Worm (Caenorhabditis elegans) whole organism, L2 larva: ENCODE results near the gene fem-3.

ENCODE experiments used
- Y55F3AM.14 ChIP-seq: fragments of 200-800 bp; sonication (Bioruptor generic); optimal IDR thresholded peaks from 2 replicates; lab custom pipeline; 2018; ENCODE audit warnings: mild to moderate bottlenecking, missing genetic modification characterization, missing compliant biosample characterization
- ama-1 ChIP-seq: fragments of 150-350 bp; optimal IDR thresholded peaks from 2 replicates; lab custom pipeline; 2018; ENCODE audit warnings: inconsistent platforms
- ceh-82 ChIP-seq: fragments of 150-350 bp; optimal IDR thresholded peaks from 2 replicates; lab custom pipeline; 2014; ENCODE audit warnings: missing biosample characterization, missing genetic modification characterization
- nhr-11 ChIP-seq: fragments of 150-350 bp; optimal IDR thresholded peaks from 2 replicates; lab custom pipeline; 2014; ENCODE audit warnings: missing biosample characterization, missing genetic modification characterization
- nhr-25 ChIP-seq: fragments of 150-350 bp; sonication (generic microtip); optimal IDR thresholded peaks from 3 replicates; lab custom pipeline; 2014; ENCODE audit warnings: missing biosample characterization, missing genetic modification characterization
- unc-62 ChIP-seq: fragments of 150-350 bp; optimal IDR thresholded peaks from 2 replicates; lab custom pipeline; 2014; ENCODE audit warnings: missing biosample characterization, missing genetic modification reagents, missing genetic modification characterization

ce11 chrIV:9090538-9091195 lies 14.1 kb upstream of the fem-3 start:
- TF ChIP-seq ama-1 (lab: Kevin White, UChicago), result no peak
- no peak for TF ChIP-seq nhr-11 (tag; lab: Kevin White, UChicago)
- no peak for TF ChIP-seq unc-62 (GFP tag; lab: Kevin White, UChicago)
- TF ChIP-seq ceh-82 (tag; lab: Kevin White, UChicago), result no peak
- TF ChIP-seq nhr-25 (tag; lab: Kevin White, UChicago), result peak; percentile 75
- TF ChIP-seq Y55F3AM.14 (GFP tag; lab: Kevin White, UChicago), result no peak
